Worm (Caenorhabditis elegans) whole organism, young adult: ENCODE data around the gene C04E6.5.

Source experiments
- F10E7.11 ChIP-seq: sonication (generic microtip); optimal IDR thresholded peaks from 2 replicates; lab custom pipeline; 2017; ENCODE audit warnings: mild to moderate bottlenecking, missing genetic modification characterization, moderate library complexity, missing compliant biosample characterization
- F37B4.10 ChIP-seq: fragments of 200-800 bp; sonication (Bioruptor generic); IDR thresholded peaks from 2 replicates; pipeline ENCODE4 v1.3.6; 2022; ENCODE audit warnings: missing genetic modification characterization, missing compliant biosample characterization
- F39B2.1 ChIP-seq: fragments of 200-800 bp; sonication (Bioruptor generic); IDR thresholded peaks from 2 replicates; pipeline ENCODE4 v1.3.6; 2022; ENCODE audit warnings: missing genetic modification reagents, missing genetic modification characterization, missing compliant biosample characterization
- F52B5.7 ChIP-seq: sonication (generic microtip); optimal IDR thresholded peaks from 2 replicates; lab custom pipeline; 2016; ENCODE audit warnings: mild to moderate bottlenecking, missing genetic modification characterization, missing compliant biosample characterization
- Y53F4B.3 ChIP-seq: fragments of 200-800 bp; sonication (Bioruptor generic); IDR thresholded peaks from 2 replicates; pipeline ENCODE4 v1.3.6; 2022; ENCODE audit warnings: missing genetic modification reagents, missing genetic modification characterization, missing compliant biosample characterization
- akir-1 ChIP-seq: fragments of 200-800 bp; sonication (Bioruptor generic); optimal IDR thresholded peaks from 2 replicates; lab custom pipeline; 2018; ENCODE audit warnings: mild to moderate bottlenecking, missing genetic modification characterization, moderate library complexity, missing compliant biosample characterization
- aptf-2 ChIP-seq: fragments of 200-800 bp; sonication (Bioruptor generic); conservative IDR thresholded peaks from 2 replicates; pipeline ENCODE4 v1.3.6; 2022; ENCODE audit warnings: missing genetic modification reagents, missing genetic modification characterization, missing compliant biosample characterization
- aptf-3 ChIP-seq: fragments of 200-800 bp; sonication (Bioruptor generic); IDR thresholded peaks from 2 replicates; pipeline ENCODE4 v1.3.6; 2022; ENCODE audit warnings: missing genetic modification characterization, missing compliant biosample characterization
- atf-7 ChIP-seq: sonication (generic microtip); optimal IDR thresholded peaks from 2 replicates; lab custom pipeline; 2017; ENCODE audit warnings: mild to moderate bottlenecking, missing genetic modification characterization, missing compliant biosample characterization
- attf-3 ChIP-seq: fragments of 200-800 bp; sonication (Bioruptor generic); conservative IDR thresholded peaks from 2 replicates; pipeline ENCODE4 v1.3.6; 2022; ENCODE audit warnings: missing genetic modification reagents, missing genetic modification characterization, missing compliant biosample characterization
- bed-1 ChIP-seq: fragments of 200-800 bp; sonication (Bioruptor generic); IDR thresholded peaks from 2 replicates; pipeline ENCODE4 v1.3.6; 2022; ENCODE audit warnings: missing genetic modification reagents, missing genetic modification characterization, missing compliant biosample characterization
- ceh-100 ChIP-seq: fragments of 200-800 bp; sonication (Bioruptor generic); IDR thresholded peaks from 2 replicates; pipeline ENCODE4 v1.3.6; 2022; ENCODE audit warnings: missing genetic modification reagents, missing genetic modification characterization, missing compliant biosample characterization
- ceh-27 ChIP-seq: fragments of 200-800 bp; sonication (Bioruptor generic); optimal IDR thresholded peaks from 2 replicates; lab custom pipeline; 2018; ENCODE audit warnings: mild to moderate bottlenecking, missing genetic modification characterization, moderate library complexity, missing compliant biosample characterization
- ceh-91 ChIP-seq: fragments of 200-800 bp; sonication (Bioruptor generic); IDR thresholded peaks from 2 replicates; pipeline ENCODE4 v1.3.6; 2022; ENCODE audit warnings: missing genetic modification reagents, missing genetic modification characterization, missing compliant biosample characterization
- die-1 ChIP-seq: sonication (generic microtip); optimal IDR thresholded peaks from 2 replicates; lab custom pipeline; 2016; ENCODE audit warnings: missing genotype, mild to moderate bottlenecking, missing genetic modification characterization, missing compliant biosample characterization
- dpl-1 ChIP-seq: fragments of 150-350 bp; optimal IDR thresholded peaks from 2 replicates; lab custom pipeline; 2014; ENCODE audit warnings: missing biosample characterization, missing genetic modification reagents, missing genetic modification characterization
- egl-44 ChIP-seq: fragments of 200-800 bp; sonication (Bioruptor generic); IDR thresholded peaks from 2 replicates; pipeline ENCODE4 v1.3.6; 2022; ENCODE audit warnings: missing genetic modification reagents, missing genetic modification characterization, missing compliant biosample characterization
- egrh-3 ChIP-seq: fragments of 200-800 bp; sonication (Bioruptor generic); IDR thresholded peaks from 2 replicates; pipeline ENCODE4 v1.3.6; 2022; ENCODE audit warnings: missing genetic modification reagents, missing genetic modification characterization, missing compliant biosample characterization
- him-1 ChIP-seq: sonication (generic microtip); optimal IDR thresholded peaks from 2 replicates; lab custom pipeline; 2016; ENCODE audit warnings: missing genotype, missing genetic modification reagents, missing genetic modification characterization, missing compliant biosample characterization
- hlh-26 ChIP-seq: fragments of 200-800 bp; sonication (Bioruptor generic); conservative IDR thresholded peaks from 2 replicates; pipeline ENCODE4 v1.3.6; 2022; ENCODE audit warnings: missing genetic modification reagents, missing genetic modification characterization, missing compliant biosample characterization
- let-526 ChIP-seq: fragments of 200-800 bp; sonication (Bioruptor generic); IDR thresholded peaks from 2 replicates; pipeline ENCODE4 v1.3.6; 2022; ENCODE audit warnings: missing genetic modification reagents, missing genetic modification characterization, missing compliant biosample characterization
- lin-35 ChIP-seq, 3 experiments: fragments of 150-350 bp in 2 of 3; sonication (generic microtip) in 1 of 3; optimal IDR thresholded peaks; 2 replicates each; lab custom pipeline; 2014 to 2018; ENCODE audit warnings: missing biosample characterization in 3 of 3, missing genetic modification characterization in 3 of 3, missing genetic modification reagents in 3 of 3
- lin-40 ChIP-seq: sonication (generic microtip); optimal IDR thresholded peaks from 2 replicates; lab custom pipeline; 2016; ENCODE audit warnings: missing genetic modification characterization, mild to moderate bottlenecking, missing compliant biosample characterization, missing genotype, missing genetic modification reagents
- lin-54 ChIP-seq: fragments of 200-800 bp; sonication (Bioruptor generic); optimal IDR thresholded peaks from 2 replicates; lab custom pipeline; 2018; ENCODE audit warnings: mild to moderate bottlenecking, missing genetic modification characterization, missing compliant biosample characterization
- lsl-1 ChIP-seq: fragments of 200-800 bp; sonication (Bioruptor generic); optimal IDR thresholded peaks from 2 replicates; lab custom pipeline; 2018; ENCODE audit warnings: mild to moderate bottlenecking, missing genetic modification characterization, moderate library complexity, missing compliant biosample characterization
- lsy-27 ChIP-seq: sonication (generic microtip); optimal IDR thresholded peaks from 2 replicates; lab custom pipeline; 2017; ENCODE audit warnings: missing genetic modification characterization, mild to moderate bottlenecking, missing compliant biosample characterization, antibody characterized with exemption, missing genotype, borderline replicate concordance; ENCODE audit not compliant: insufficient read depth
- madf-6 ChIP-seq: fragments of 200-800 bp; sonication (Bioruptor generic); IDR thresholded peaks from 2 replicates; pipeline ENCODE4 v1.3.6; 2022; ENCODE audit warnings: missing genetic modification reagents, missing genetic modification characterization, missing compliant biosample characterization
- nhr-120 ChIP-seq: fragments of 200-800 bp; sonication (Bioruptor generic); IDR thresholded peaks from 2 replicates; pipeline ENCODE4 v1.3.6; 2022; ENCODE audit warnings: missing genetic modification characterization, missing compliant biosample characterization
- nhr-179 ChIP-seq: sonication (generic microtip); optimal IDR thresholded peaks from 2 replicates; lab custom pipeline; 2016; ENCODE audit warnings: mild to moderate bottlenecking, missing genetic modification characterization, missing compliant biosample characterization
- nhr-80 ChIP-seq: sonication (generic microtip); optimal IDR thresholded peaks from 2 replicates; lab custom pipeline; 2016; ENCODE audit warnings: missing genetic modification characterization, missing compliant biosample characterization
- rec-8 ChIP-seq, 2 experiments: sonication (generic microtip); optimal IDR thresholded peaks; 2 replicates each; lab custom pipeline; 2016; ENCODE audit warnings: mild to moderate bottlenecking in 2 of 2, missing genetic modification characterization in 2 of 2, missing genetic modification reagents in 2 of 2, missing genotype in 2 of 2, missing biosample characterization in 1 of 2, missing compliant biosample characterization in 1 of 2, moderate library complexity in 1 of 2
- snpc-1.3 ChIP-seq: sonication (generic microtip); optimal IDR thresholded peaks from 2 replicates; lab custom pipeline; 2017; ENCODE audit warnings: missing genetic modification characterization, mild to moderate bottlenecking, missing compliant biosample characterization, antibody characterized with exemption, moderate library complexity, missing genotype, missing genetic modification reagents; ENCODE audit not compliant: insufficient read depth
- snpc-4 ChIP-seq, 5 experiments: fragments of 150-350 bp in 1 of 5; sonication (generic microtip) in 4 of 5; optimal IDR thresholded peaks; 2 replicates each; lab custom pipeline; 2014 to 2018; ENCODE audit warnings: missing genetic modification characterization in 5 of 5, missing biosample characterization in 3 of 5, antibody characterized with exemption in 2 of 5, mild to moderate bottlenecking in 2 of 5, missing compliant biosample characterization in 2 of 5, missing genotype in 2 of 5, moderate library complexity in 2 of 5, missing genetic modification reagents in 1 of 5
- tbp1 ChIP-seq: fragments of 200-800 bp; sonication (Bioruptor generic); optimal IDR thresholded peaks from 2 replicates; lab custom pipeline; 2018; ENCODE audit warnings: mild to moderate bottlenecking, missing genetic modification characterization, missing compliant biosample characterization
- unc-130 ChIP-seq: sonication (generic microtip); optimal IDR thresholded peaks from 2 replicates; lab custom pipeline; 2016; ENCODE audit warnings: missing genetic modification reagents, missing genetic modification characterization, missing compliant biosample characterization
- ztf-3 ChIP-seq: fragments of 200-800 bp; sonication (Bioruptor generic); optimal IDR thresholded peaks from 2 replicates; lab custom pipeline; 2018; ENCODE audit warnings: mild to moderate bottlenecking, missing genetic modification characterization, missing compliant biosample characterization

C04E6.5 gene

DNA sequence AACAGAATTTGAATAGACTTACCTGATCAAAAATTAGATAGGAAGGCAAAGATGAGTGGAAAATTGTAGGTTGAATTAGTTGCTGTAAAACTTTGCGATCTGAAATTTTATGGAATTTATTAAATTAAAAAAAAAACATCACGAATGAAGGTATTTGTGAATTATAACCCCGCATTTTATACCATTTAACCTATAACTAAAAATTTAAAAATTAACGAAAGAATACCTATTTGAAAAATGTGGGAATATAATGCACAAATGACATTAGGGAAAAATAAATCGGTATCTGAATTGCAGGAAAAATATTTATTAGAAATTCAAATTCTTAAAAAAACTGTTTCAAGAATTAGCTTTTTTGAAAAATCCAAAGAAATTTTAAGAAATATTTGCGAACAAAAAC lies 32.7 kb upstream of the C04E6.5 start, which contains the start of gene F26F12.4:
TSS of gene F26F12.4 (minus strand) at position 101 of the 400 bp plus-strand sequence.
- TF ChIP-seq madf-6 (GFP tag; lab: Robert Waterston, UW) (no peak), die-1 (no peak), nhr-80 (tag; lab: Kevin White, UChicago) (no peak), F37B4.10 (GFP tag; lab: Robert Waterston, UW) (no peak), nhr-120 (GFP tag; lab: Robert Waterston, UW) (no peak), F52B5.7 (tag; lab: Kevin White, UChicago) (no peak), F39B2.1 (GFP tag; lab: Robert Waterston, UW) (no peak), akir-1 (GFP tag; lab: Kevin White, UChicago) (no peak), let-526 (GFP tag; lab: Robert Waterston, UW) (no peak), bed-1 (GFP tag; lab: Robert Waterston, UW) (no peak), ceh-91 (GFP tag; lab: Robert Waterston, UW) (no peak)

DNA sequence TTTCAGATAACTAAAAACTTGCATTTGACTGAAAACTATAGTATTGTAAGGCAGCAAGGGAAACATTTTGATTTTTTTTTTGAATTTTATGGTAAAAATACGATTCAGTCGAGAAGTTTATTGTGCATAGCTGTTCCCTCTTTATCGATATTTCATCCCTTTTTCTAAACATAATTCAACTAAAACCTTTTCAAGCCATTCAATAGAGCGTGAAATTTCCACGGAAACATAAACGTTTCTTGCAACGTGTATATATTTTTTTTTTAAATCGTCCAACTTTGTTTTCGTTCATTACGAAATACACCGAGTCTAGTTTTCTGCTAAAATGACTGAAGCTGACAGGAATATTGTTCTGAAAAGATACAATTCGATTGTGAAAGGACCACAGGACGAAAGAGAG lies 30.2 kb upstream of the C04E6.5 start, which contains the start of gene C02G6.2:
TSS of gene C02G6.2 (plus strand) at position 301 of the 400 bp plus-strand sequence.
- TF ChIP-seq F10E7.11 (tag; lab: Kevin White, UChicago) = no peak
- TF ChIP-seq attf-3 (GFP tag; lab: Robert Waterston, UW) = no peak
- TF ChIP-seq hlh-26 (GFP tag; lab: Robert Waterston, UW) = no peak
- no peak for TF ChIP-seq lin-35 (GFP tag; optimal IDR thresholded peaks at IDR 0.05; lab: Kevin White, UChicago)
- TF ChIP-seq lsy-27 (tag; lab: Kevin White, UChicago) = no peak
- TF ChIP-seq rec-8 (tag; optimal IDR thresholded peaks at IDR 0.05; lab: Kevin White, UChicago) = no peak
- TF ChIP-seq unc-130 (GFP tag; lab: Kevin White, UChicago) = no peak
- TF ChIP-seq snpc-4 (GFP tag; optimal IDR thresholded peaks at IDR 0.05; lab: Kevin White, UChicago) = no peak
- no peak for TF ChIP-seq snpc-4 (tag; optimal IDR thresholded peaks at IDR 0.05; lab: Kevin White, UChicago)
- TF ChIP-seq ceh-100 (GFP tag; lab: Robert Waterston, UW) = no peak
- TF ChIP-seq egl-44 (GFP tag; lab: Robert Waterston, UW) = no peak
- TF ChIP-seq snpc-1.3 (tag; lab: Kevin White, UChicago) = no peak

ce11 chrV:5876966-5877365 lies 25.0 kb upstream of the C04E6.5 start:
- no peak for TF ChIP-seq lin-54 (GFP tag; lab: Kevin White, UChicago)
- TF ChIP-seq ztf-3 = no peak
- no peak for TF ChIP-seq dpl-1 (GFP tag; lab: Kevin White, UChicago)
- no peak for TF ChIP-seq lsl-1
- no peak for TF ChIP-seq lin-40 (tag; lab: Kevin White, UChicago)
- TF ChIP-seq aptf-2 (GFP tag; lab: Robert Waterston, UW) = no peak
- no peak for TF ChIP-seq ceh-27 (GFP tag; lab: Kevin White, UChicago)
- TF ChIP-seq nhr-179 (tag; lab: Kevin White, UChicago) = no peak
- no peak for TF ChIP-seq aptf-3

- TF ChIP-seq nhr-80 (tag; lab: Kevin White, UChicago) (no peak), atf-7 (tag; lab: Kevin White, UChicago) (no peak), him-1 (tag; lab: Kevin White, UChicago) (no peak), tbp1 (no peak), Y53F4B.3 (GFP tag; lab: Robert Waterston, UW) (no peak), egrh-3 (GFP tag; lab: Robert Waterston, UW) (no peak)
Observed at ce11 chrV:5880064-5880463, 21.9 kb upstream of the C04E6.5 start, which contains the start of gene C02G6.3. TSS of gene C02G6.3 (plus strand) at chrV:5880364.
